Worm (Caenorhabditis elegans) whole organism, midembryonic: ENCODE measurements around the gene F59E12.9.

ENCODE experiments used
- cog-1 ChIP-seq: sonication (generic microtip); optimal IDR thresholded peaks from 2 replicates; lab custom pipeline; 2016; ENCODE audit warnings: missing genetic modification characterization, missing compliant biosample characterization
- ref-1 ChIP-seq: fragments of 200-800 bp; sonication (Bioruptor generic); conservative IDR thresholded peaks from 2 replicates; pipeline ENCODE4 v1.3.6; 2022; ENCODE audit warnings: missing genetic modification reagents, missing genetic modification characterization, missing compliant biosample characterization
- tab-1 ChIP-seq: fragments of 200-800 bp; sonication (Bioruptor generic); IDR thresholded peaks from 2 replicates; pipeline ENCODE4 v1.3.6; 2022; ENCODE audit warnings: missing genetic modification characterization, missing compliant biosample characterization
- ztf-29 ChIP-seq: fragments of 200-800 bp; sonication (Bioruptor generic); IDR thresholded peaks from 2 replicates; pipeline ENCODE4 v1.3.6; 2022; ENCODE audit warnings: missing genetic modification reagents, missing genetic modification characterization, missing compliant biosample characterization

ce11 chrII:5651426-5651825, 4.6 kb upstream of the F59E12.9 start:
- TF ChIP-seq ref-1 (GFP tag; lab: Robert Waterston, UW) (no peak), cog-1 (tag; lab: Kevin White, UChicago) (no peak), ztf-29 (GFP tag; lab: Robert Waterston, UW) (no peak), tab-1 (GFP tag; lab: Robert Waterston, UW) (no peak)
